Worm (Caenorhabditis elegans): ENCODE data around the gene C27F2.6.

C27F2.6 gene

DNA sequence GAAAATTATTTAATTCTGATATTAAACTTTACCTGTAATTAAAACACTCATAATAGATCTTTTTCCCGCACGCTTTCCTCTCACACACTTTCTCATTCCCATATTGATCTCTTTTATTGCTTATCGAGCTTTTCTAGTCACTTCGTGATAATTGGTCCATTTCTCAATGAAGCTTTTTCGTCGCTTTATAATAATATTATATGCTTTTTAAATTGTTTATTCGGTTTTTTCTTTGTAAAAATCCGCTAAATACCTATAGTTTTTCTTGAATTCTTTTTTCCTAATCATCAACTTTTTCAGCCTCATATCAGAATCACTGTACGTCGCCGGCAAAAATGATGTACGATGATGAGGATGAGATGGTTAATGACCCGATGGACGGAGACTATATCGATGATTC, 41.0 kb downstream of the C27F2.6 start, which contains the start of gene rpb-2:
Gene rpb-2, plus strand, starts transcription at position 301 of the 400 bp plus-strand sequence.
- TF ChIP-seq ama-1 (optimal IDR thresholded peaks at IDR 0.05) = no peak
- no peak for TF ChIP-seq F13C5.2 (tag; optimal IDR thresholded peaks at IDR 0.05)
- no peak for TF ChIP-seq ceh-13 (GFP tag; optimal IDR thresholded peaks at IDR 0.05)

DNA sequence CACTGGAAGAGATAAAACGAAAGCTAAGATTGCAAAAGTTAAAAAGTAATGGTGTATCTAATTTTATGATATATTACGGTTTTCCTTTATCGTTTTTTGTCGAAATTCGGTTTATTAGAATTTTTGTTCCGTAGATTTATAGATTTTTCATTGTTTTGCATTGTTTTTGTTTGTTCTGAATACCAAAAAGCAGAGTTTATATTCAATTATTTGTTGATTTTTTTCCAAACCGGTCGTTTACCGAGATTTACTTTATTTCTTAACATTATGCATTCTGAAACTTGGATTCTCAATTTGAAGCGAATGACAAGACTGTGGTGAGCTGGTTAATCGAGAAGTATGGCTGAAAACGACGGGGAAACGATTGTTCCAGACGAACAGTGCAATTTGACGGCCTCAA, 43.2 kb downstream of the C27F2.6 start, which contains the start of gene fsn-1:
Gene fsn-1, plus strand, starts transcription at position 301 of the 400 bp plus-strand sequence.
- TF ChIP-seq B0310.2 (tag; optimal IDR thresholded peaks at IDR 0.05) = no peak
- TF ChIP-seq F13C5.2 (tag; optimal IDR thresholded peaks at IDR 0.05) = no peak
- TF ChIP-seq hmg-4 (GFP tag; optimal IDR thresholded peaks at IDR 0.05) = no peak
- no peak for TF ChIP-seq hnd-1 (tag; optimal IDR thresholded peaks at IDR 0.05)
- no peak for TF ChIP-seq ceh-36 (tag; optimal IDR thresholded peaks at IDR 0.05)
- no peak for TF ChIP-seq pes-1 (GFP tag; IDR thresholded peaks at IDR 0.05)
- no peak for TF ChIP-seq aly-1 (tag; optimal IDR thresholded peaks at IDR 0.05)
- TF ChIP-seq tra-4 (tag; optimal IDR thresholded peaks at IDR 0.05) = no peak
- no peak for TF ChIP-seq hmbx-1 (tag; optimal IDR thresholded peaks at IDR 0.05)
- no peak for TF ChIP-seq flt-1 (GFP tag; IDR thresholded peaks at IDR 0.05)
- no peak for TF ChIP-seq ama-1 (optimal IDR thresholded peaks at IDR 0.05)
- no peak for TF ChIP-seq scrt-1 (GFP tag; IDR thresholded peaks at IDR 0.05)
- TF ChIP-seq ceh-13 (GFP tag; optimal IDR thresholded peaks at IDR 0.05) = no peak

DNA sequence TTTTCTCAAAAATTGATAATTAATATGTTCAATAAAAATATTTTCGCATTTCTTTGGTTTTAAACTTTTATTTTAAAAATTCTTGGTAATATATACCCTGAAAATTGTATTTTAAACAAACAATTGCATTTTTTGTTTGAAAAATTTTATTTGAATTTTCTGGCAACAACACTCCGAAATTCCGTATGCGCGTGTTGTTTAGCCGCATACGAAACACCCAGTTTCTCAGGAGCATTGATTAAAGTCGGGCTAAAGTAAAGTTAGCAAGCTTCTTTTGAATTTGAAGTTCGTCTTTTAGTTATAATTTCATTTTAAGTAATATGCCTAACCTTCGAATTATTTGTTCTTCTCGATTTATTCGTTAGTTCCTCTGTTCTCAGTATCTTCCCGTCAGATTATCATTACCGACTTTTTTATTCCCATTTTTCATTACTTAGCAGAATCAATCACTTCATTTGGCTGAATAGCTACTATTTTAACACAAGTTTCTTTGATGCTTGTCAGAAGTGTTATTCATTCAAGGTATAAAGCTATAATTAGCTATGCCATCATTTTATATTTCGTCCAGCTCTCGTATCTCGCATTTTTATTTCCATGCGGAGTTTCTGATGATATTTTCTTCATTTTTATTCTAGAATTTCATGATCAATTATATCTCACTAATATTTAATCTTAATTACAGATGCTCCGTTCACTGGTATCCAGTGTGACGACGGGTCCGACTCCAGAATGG, 45.2 kb downstream of the C27F2.6 start, which contains the start of gene mrps-18C:
Gene mrps-18C, plus strand, starts transcription at position 683 of the 733 bp plus-strand sequence.
- TF ChIP-seq aly-1 (tag; optimal IDR thresholded peaks at IDR 0.05) (no peak), ama-1 (optimal IDR thresholded peaks at IDR 0.05) (no peak), ceh-36 (tag; optimal IDR thresholded peaks at IDR 0.05) (no peak), tbx-11 (GFP tag; IDR thresholded peaks at IDR 0.05) (no peak), hmbx-1 (tag; optimal IDR thresholded peaks at IDR 0.05) (no peak), F13C5.2 (tag; optimal IDR thresholded peaks at IDR 0.05) (no peak)

DNA sequence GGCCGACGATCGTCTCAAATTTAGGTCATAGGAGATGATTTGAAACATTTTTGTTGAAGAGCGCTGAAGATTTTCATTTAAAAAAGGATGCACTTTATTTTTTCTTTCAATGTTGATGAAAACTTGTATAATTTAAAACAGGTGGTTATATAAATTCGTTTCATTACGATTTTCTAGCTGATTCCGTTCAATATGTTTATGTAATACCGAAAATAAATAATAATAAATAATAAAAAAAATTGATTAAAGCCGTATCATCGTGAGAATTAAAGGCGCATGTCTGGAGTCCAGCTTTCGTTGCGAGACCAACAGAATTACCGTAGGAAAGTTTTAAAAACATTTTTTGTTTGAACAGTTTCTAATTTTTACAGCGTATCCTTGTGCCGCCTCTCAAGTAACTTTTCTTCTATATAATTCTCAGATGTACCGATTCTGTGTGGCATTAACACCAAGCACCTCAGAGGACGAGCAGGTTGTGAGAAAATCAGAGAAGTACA, 48.0 kb downstream of the C27F2.6 start, which contains the start of the genes C26E6.12 and eri-9:
Gene C26E6.12, minus strand, starts transcription at position 51 of the 497 bp plus-strand sequence.
Gene eri-9, plus strand, starts transcription at position 248 of the 497 bp plus-strand sequence.
- TF ChIP-seq scrt-1 (GFP tag; IDR thresholded peaks at IDR 0.05) (no peak), hmg-4 (GFP tag; optimal IDR thresholded peaks at IDR 0.05) (no peak), F13C5.2 (tag; optimal IDR thresholded peaks at IDR 0.05) (no peak), hmbx-1 (tag; optimal IDR thresholded peaks at IDR 0.05) (no peak)

DNA sequence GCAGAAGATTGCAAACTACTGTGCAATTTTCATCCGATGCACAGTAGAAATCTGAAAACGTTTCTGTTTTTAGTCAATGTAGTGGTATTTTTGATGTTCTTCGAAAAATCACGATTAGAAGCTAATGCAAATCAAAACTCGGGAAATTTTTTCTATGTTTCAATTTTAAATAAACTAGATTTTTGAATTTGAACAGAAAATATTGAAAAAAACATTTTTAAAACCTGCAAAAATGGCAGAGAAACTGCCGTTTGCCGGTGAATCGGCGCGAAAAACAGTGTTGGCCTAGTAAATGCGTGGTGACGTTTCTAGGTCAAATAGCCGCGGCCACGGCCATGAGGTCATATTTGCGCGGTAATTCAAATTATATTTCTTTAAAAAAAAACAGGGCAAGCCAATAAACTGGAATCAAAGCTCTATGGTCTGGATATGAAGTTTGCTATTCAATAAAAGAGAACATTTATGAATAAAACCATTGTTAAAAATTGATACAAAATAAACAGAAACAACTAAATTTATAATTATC, 50.0 kb downstream of the C27F2.6 start, which contains the start of gene set-2:
Gene set-2, minus strand, starts transcription at position 51 of the 526 bp plus-strand sequence.
- TF ChIP-seq tbx-11 (GFP tag; IDR thresholded peaks at IDR 0.05) = no peak
- no peak for TF ChIP-seq hmbx-1 (tag; optimal IDR thresholded peaks at IDR 0.05)
- TF ChIP-seq aly-1 (tag; optimal IDR thresholded peaks at IDR 0.05) = no peak
- no peak for TF ChIP-seq ceh-13 (GFP tag; optimal IDR thresholded peaks at IDR 0.05)
- TF ChIP-seq ets-7 (tag; optimal IDR thresholded peaks at IDR 0.05) = no peak
- no peak for TF ChIP-seq hmg-4 (GFP tag; optimal IDR thresholded peaks at IDR 0.05)
- 0 out of 2 replicates have a peak, but pooled peaks have one; percentile 10 for TF ChIP-seq flt-1 (GFP tag; IDR thresholded peaks at IDR 0.05)
- peak; percentile 63; the same call in 1 of the 2 replicates for TF ChIP-seq pes-1 (GFP tag; IDR thresholded peaks at IDR 0.05)
- peak; percentile 86 for TF ChIP-seq tbx-37 (GFP tag; conservative IDR thresholded peaks at IDR 0.05)
- TF ChIP-seq scrt-1 (GFP tag; IDR thresholded peaks at IDR 0.05) = no peak
- no peak for TF ChIP-seq ama-1 (optimal IDR thresholded peaks at IDR 0.05)
- TF ChIP-seq hnd-1 (tag; optimal IDR thresholded peaks at IDR 0.05) = no peak
- TF ChIP-seq F13C5.2 (tag; optimal IDR thresholded peaks at IDR 0.05) = peak; percentile 32
- no peak for TF ChIP-seq B0310.2 (tag; optimal IDR thresholded peaks at IDR 0.05)
- TF ChIP-seq ceh-36 (tag; optimal IDR thresholded peaks at IDR 0.05) = no peak
